Fruit fly (Drosophila melanogaster) whole organism, embryonic: ENCODE measurements around the gene CG9782.
A peak's percentile ranks its signal among the peaks of the same experiment; 100 is the strongest.

Experiments used
- Atf3 ChIP-seq: fragments of 200-800 bp; sonication (Bioruptor generic); optimal IDR thresholded peaks from 3 replicates; lab custom pipeline; 2016; ENCODE audit warnings: missing biosample characterization, missing genetic modification characterization
- Atf6 ChIP-seq: fragments of 200-800 bp; sonication (Bioruptor generic); IDR thresholded peaks from 2 replicates; pipeline ENCODE4 v1.3.6; 2022; ENCODE audit warnings: missing biosample characterization, missing genetic modification characterization
- CG11695 ChIP-seq: fragments of 200-800 bp; sonication (Bioruptor generic); IDR thresholded peaks from 3 replicates; pipeline ENCODE4 v1.3.6; 2022; ENCODE audit warnings: missing biosample characterization, missing genetic modification characterization
- CG12219 ChIP-seq: fragments of 200-800 bp; sonication (Bioruptor generic); optimal IDR thresholded peaks from 3 replicates; lab custom pipeline; 2018; ENCODE audit warnings: missing biosample characterization, mild to moderate bottlenecking, missing genetic modification characterization
- CG12744 ChIP-seq: fragments of 200-800 bp; sonication (Bioruptor generic); optimal IDR thresholded peaks from 2 replicates; lab custom pipeline; 2016; ENCODE audit warnings: missing biosample characterization, missing genetic modification characterization
- CG12942 ChIP-seq: fragments of 200-800 bp; sonication (Bioruptor generic); optimal IDR thresholded peaks from 3 replicates; lab custom pipeline; 2016; ENCODE audit warnings: missing biosample characterization, missing genetic modification characterization
- CG13894 ChIP-seq: fragments of 200-800 bp; sonication (Bioruptor generic); optimal IDR thresholded peaks from 3 replicates; lab custom pipeline; 2018; ENCODE audit warnings: missing biosample characterization, mild to moderate bottlenecking, missing genetic modification characterization, moderate library complexity
- CG14710 ChIP-seq: fragments of 200-800 bp; sonication (Bioruptor generic); optimal IDR thresholded peaks from 3 replicates; lab custom pipeline; 2019; ENCODE audit warnings: missing biosample characterization, mild to moderate bottlenecking, missing genetic modification characterization, moderate library complexity
- CG15073 ChIP-seq: fragments of 200-800 bp; sonication (Bioruptor generic); optimal IDR thresholded peaks from 2 replicates; lab custom pipeline; 2016; ENCODE audit warnings: missing biosample characterization, missing genetic modification characterization
- CG15696 ChIP-seq: fragments of 200-800 bp; sonication (Bioruptor generic); optimal IDR thresholded peaks from 2 replicates; lab custom pipeline; 2019; ENCODE audit warnings: missing biosample characterization, mild to moderate bottlenecking, missing genetic modification characterization, moderate library complexity
- CG16813 ChIP-seq: fragments of 200-800 bp; sonication (Bioruptor generic); IDR thresholded peaks from 3 replicates; pipeline ENCODE4 v1.3.6; 2022; ENCODE audit warnings: missing biosample characterization, missing genetic modification characterization; ENCODE audit not compliant: partially characterized antibody
- CG1832 ChIP-seq: fragments of 200-800 bp; sonication (Bioruptor generic); optimal IDR thresholded peaks from 2 replicates; lab custom pipeline; 2017; ENCODE audit warnings: missing biosample characterization, mild to moderate bottlenecking, missing genetic modification characterization, inconsistent platforms
- CG18619 ChIP-seq: fragments of 200-800 bp; sonication (Bioruptor generic); optimal IDR thresholded peaks from 3 replicates; lab custom pipeline; 2017; ENCODE audit warnings: missing biosample characterization, mild to moderate bottlenecking, missing genetic modification characterization
- CG34422 ChIP-seq: fragments of 200-800 bp; sonication (Bioruptor generic); IDR thresholded peaks from 3 replicates; pipeline ENCODE4 v1.3.6; 2022; ENCODE audit warnings: missing biosample characterization, missing genetic modification characterization
- CG3726 ChIP-seq: fragments of 200-800 bp; sonication (Bioruptor generic); IDR thresholded peaks from 3 replicates; pipeline ENCODE4, ENCODE4 v1.3.6; 2022; ENCODE audit warnings: missing biosample characterization, missing genetic modification characterization
- CG4424 ChIP-seq: fragments of 200-800 bp; sonication (Bioruptor generic); optimal IDR thresholded peaks from 3 replicates; lab custom pipeline; 2016; ENCODE audit warnings: missing biosample characterization, missing genetic modification characterization
- CG8924 ChIP-seq: fragments of 200-800 bp; optimal IDR thresholded peaks from 3 replicates; lab custom pipeline; 2019; ENCODE audit warnings: missing biosample characterization, mild to moderate bottlenecking, missing genetic modification characterization, moderate library complexity
- CG9797 ChIP-seq: fragments of 200-800 bp; sonication (Bioruptor generic); optimal IDR thresholded peaks from 3 replicates; lab custom pipeline; 2018; ENCODE audit warnings: missing biosample characterization, mild to moderate bottlenecking, missing genetic modification characterization
- CoRest ChIP-seq: fragments of 200-800 bp; sonication (Bioruptor generic); optimal IDR thresholded peaks from 3 replicates; lab custom pipeline; 2018; ENCODE audit warnings: missing biosample characterization, mild to moderate bottlenecking, missing genetic modification characterization, moderate library complexity
- CrebB ChIP-seq: fragments of 200-800 bp; sonication (Bioruptor generic); optimal IDR thresholded peaks from 3 replicates; lab custom pipeline; 2018; ENCODE audit warnings: missing biosample characterization, mild to moderate bottlenecking, missing genetic modification characterization
- D19B ChIP-seq: fragments of 200-800 bp; sonication (Bioruptor generic); optimal IDR thresholded peaks from 2 replicates; lab custom pipeline; 2017; ENCODE audit warnings: missing biosample characterization, mild to moderate bottlenecking, missing genetic modification characterization
- Dfd ChIP-seq, 2 experiments: fragments of >200 bp; optimal IDR thresholded peaks; 2 replicates each; lab custom pipeline; 2017; ENCODE audit warnings: missing biosample characterization in 2 of 2, missing genetic modification characterization in 2 of 2
- HLH4C ChIP-seq: fragments of 200-800 bp; sonication (Bioruptor generic); IDR thresholded peaks from 3 replicates; pipeline ENCODE4 v1.3.6; 2022; ENCODE audit warnings: missing biosample characterization, missing genetic modification characterization; ENCODE audit not compliant: partially characterized antibody
- HmgD ChIP-seq: fragments of 200-800 bp; sonication (Bioruptor generic); optimal IDR thresholded peaks from 3 replicates; lab custom pipeline; 2016; ENCODE audit warnings: missing biosample characterization, missing genetic modification characterization
- Lpt ChIP-seq: fragments of >200 bp; optimal IDR thresholded peaks from 2 replicates; lab custom pipeline; 2018; ENCODE audit warnings: missing biosample characterization, missing genetic modification characterization
- NK7.1 ChIP-seq: fragments of 200-800 bp; sonication (Bioruptor generic); optimal IDR thresholded peaks from 3 replicates; lab custom pipeline; 2016; ENCODE audit warnings: missing biosample characterization, missing genetic modification characterization
- Pdp1 ChIP-seq, 2 experiments: fragments of 200-800 bp; sonication (Bioruptor generic); optimal IDR thresholded peaks; 3 replicates each; lab custom pipeline; 2016; ENCODE audit warnings: missing biosample characterization in 2 of 2, missing genetic modification characterization in 2 of 2, mild to moderate bottlenecking in 1 of 2, moderate library complexity in 1 of 2
- Six4 ChIP-seq: fragments of 200-800 bp; sonication (Bioruptor generic); optimal IDR thresholded peaks from 2 replicates; lab custom pipeline; 2016; ENCODE audit warnings: missing biosample characterization, missing genetic modification characterization
- Spps ChIP-seq: fragments of 200-800 bp; sonication (Bioruptor generic); optimal IDR thresholded peaks from 2 replicates; lab custom pipeline; 2018; ENCODE audit warnings: missing biosample characterization, mild to moderate bottlenecking, missing genetic modification characterization
- Tbp ChIP-seq: fragments of >200 bp; optimal IDR thresholded peaks from 2 replicates; lab custom pipeline; 2018; ENCODE audit warnings: missing biosample characterization, missing genetic modification characterization
- Xrp1 ChIP-seq: fragments of 200-800 bp; sonication (Bioruptor generic); IDR thresholded peaks from 2 replicates; pipeline ENCODE4 v1.3.6; 2022; ENCODE audit warnings: missing biosample characterization, missing genetic modification characterization
- YL-1 ChIP-seq: fragments of 200-800 bp; sonication (Bioruptor generic); optimal IDR thresholded peaks from 3 replicates; lab custom pipeline; 2017; ENCODE audit warnings: missing biosample characterization, mild to moderate bottlenecking, missing genetic modification characterization
- ab ChIP-seq: fragments of 200-800 bp; sonication (Bioruptor generic); optimal IDR thresholded peaks from 2 replicates; lab custom pipeline; 2016; ENCODE audit warnings: missing biosample characterization, missing genetic modification characterization
- aop ChIP-seq: fragments of 200-800 bp; sonication (Bioruptor generic); IDR thresholded peaks from 2 replicates; pipeline ENCODE4 v1.3.6; 2022; ENCODE audit warnings: missing biosample characterization, missing genetic modification characterization
- ara ChIP-seq: fragments of 200-800 bp; sonication (Bioruptor generic); IDR thresholded peaks from 2 replicates; pipeline ENCODE4 v1.3.6; 2022; ENCODE audit warnings: missing biosample characterization, missing genetic modification characterization
- az2 ChIP-seq: fragments of 200-800 bp; sonication (Bioruptor generic); optimal IDR thresholded peaks from 3 replicates; lab custom pipeline; 2016; ENCODE audit warnings: missing biosample characterization, missing genetic modification characterization
- btn ChIP-seq: fragments of 200-800 bp; sonication (Bioruptor generic); optimal IDR thresholded peaks from 2 replicates; lab custom pipeline; 2016; ENCODE audit warnings: missing biosample characterization, missing genetic modification characterization
- da ChIP-seq: fragments of 200-800 bp; sonication (Bioruptor generic); optimal IDR thresholded peaks from 2 replicates; lab custom pipeline; 2016; ENCODE audit warnings: missing biosample characterization, missing genetic modification characterization
- fu2 ChIP-seq: fragments of 200-800 bp; sonication (Bioruptor generic); optimal IDR thresholded peaks from 2 replicates; lab custom pipeline; 2016; ENCODE audit warnings: missing biosample characterization, missing genetic modification characterization
- gcm2 ChIP-seq: fragments of 200-800 bp; sonication (Bioruptor generic); optimal IDR thresholded peaks from 2 replicates; lab custom pipeline; 2016; ENCODE audit warnings: missing biosample characterization, missing genetic modification characterization
- jing ChIP-seq: fragments of 200-800 bp; sonication (Bioruptor generic); optimal IDR thresholded peaks from 2 replicates; lab custom pipeline; 2018; ENCODE audit warnings: missing biosample characterization, mild to moderate bottlenecking, missing genetic modification characterization
- lola ChIP-seq, 3 experiments: fragments of >200 bp in 2 of 3; fragments of 200-800 bp in 1 of 3; sonication (Bioruptor generic) in 1 of 3; optimal IDR thresholded peaks; 2 replicates each; lab custom pipeline; 2017 to 2019; ENCODE audit warnings: missing biosample characterization in 3 of 3, missing genetic modification characterization in 3 of 3, mild to moderate bottlenecking in 1 of 3, moderate library complexity in 1 of 3
- lov ChIP-seq, 2 experiments: fragments of 200-800 bp in 1 of 2; fragments of >200 bp in 1 of 2; sonication (Bioruptor generic) in 1 of 2; IDR thresholded peaks in 1 of 2; optimal IDR thresholded peaks in 1 of 2; 2 replicates in 1 of 2; 3 replicates in 1 of 2; pipeline versions ENCODE4 v1.3.6 to Lab custom; 2017 to 2022; ENCODE audit warnings: missing biosample characterization in 1 of 2, missing genetic modification characterization in 1 of 2
- sens ChIP-seq: fragments of 200-800 bp; sonication (Bioruptor generic); peaks from one replicate; lab custom pipeline; 2016; ENCODE audit warnings: missing biosample characterization, missing genetic modification characterization
- sob ChIP-seq: fragments of 200-800 bp; sonication (Bioruptor generic); IDR thresholded peaks from 2 replicates; pipeline ENCODE4 v1.3.6; 2022; ENCODE audit warnings: missing biosample characterization, missing genetic modification characterization
- tio ChIP-seq: fragments of 200-800 bp; sonication (Bioruptor generic); optimal IDR thresholded peaks from 2 replicates; lab custom pipeline; 2017; ENCODE audit warnings: missing biosample characterization, missing genetic modification characterization, inconsistent platforms
- toy ChIP-seq: fragments of 200-800 bp; sonication (Bioruptor generic); IDR thresholded peaks from 2 replicates; pipeline ENCODE4 v1.3.6; 2022; ENCODE audit warnings: missing biosample characterization, missing genetic modification characterization
- unpg ChIP-seq: fragments of 200-800 bp; sonication (Bioruptor generic); optimal IDR thresholded peaks from 3 replicates; lab custom pipeline; 2018; ENCODE audit warnings: missing biosample characterization, mild to moderate bottlenecking, missing genetic modification characterization, moderate library complexity

CG9782 gene

DNA sequence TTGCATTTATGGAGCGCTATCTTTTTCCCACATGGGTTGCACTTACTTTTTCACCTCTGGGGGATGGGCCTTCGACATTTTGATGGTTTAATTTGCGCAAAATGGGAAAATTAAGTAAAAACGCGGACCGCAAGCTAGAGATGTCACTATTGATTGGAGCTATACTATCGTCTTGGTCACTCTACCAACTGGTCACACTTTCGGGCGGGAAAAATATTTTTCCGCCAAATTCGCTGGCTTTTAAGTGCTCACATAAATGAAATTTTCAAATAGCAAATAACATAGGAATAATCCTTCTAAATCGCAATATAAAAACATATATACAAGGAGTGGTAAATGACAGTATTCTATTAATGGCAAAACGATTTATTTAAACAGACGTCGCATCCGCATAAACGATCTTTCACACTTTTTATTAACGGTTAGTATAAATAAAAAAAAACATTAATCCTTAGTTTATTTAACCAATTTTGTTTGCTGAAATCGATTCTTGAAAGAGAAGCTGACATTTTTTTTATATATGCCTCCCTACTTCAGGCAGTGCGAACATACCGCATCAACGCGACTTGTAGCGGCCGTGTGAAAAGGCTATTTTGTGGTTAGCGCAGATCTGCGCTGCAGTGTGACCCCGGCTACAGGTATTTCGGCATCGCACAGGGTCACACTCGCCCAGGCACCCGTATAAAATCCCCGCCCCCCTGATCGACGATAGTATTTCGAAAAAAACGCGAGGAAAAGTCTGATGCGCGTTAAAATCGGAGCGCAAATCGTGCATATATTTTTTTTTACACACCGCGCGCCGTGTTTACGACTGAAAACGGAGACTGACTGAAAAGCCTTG, 19.1 kb upstream of the CG9782 start, which contains the start of the genes SNRPG and mthl1 (continued):
- peak; percentile 64 for TF ChIP-seq Atf3 (GFP tag; lab: Kevin White, UChicago)
- TF ChIP-seq toy (GFP tag; lab: Robert Waterston, UW): peak; percentile 78
- peak; percentile 56 for TF ChIP-seq YL-1
- peak; percentile 80 for TF ChIP-seq az2 (GFP tag; lab: Kevin White, UChicago)
- no peak for TF ChIP-seq lov (optimal IDR thresholded peaks at IDR 0.05; lab: Kevin White, UChicago)
- peak; percentile 74; the same call in 1 of the 3 replicates for TF ChIP-seq lov (GFP tag; IDR thresholded peaks at IDR 0.05; lab: Robert Waterston, UW)
- peak; percentile 38 for TF ChIP-seq HmgD (GFP tag; lab: Kevin White, UChicago)
- peak; percentile 30 for TF ChIP-seq jing (GFP tag; lab: Kevin White, UChicago)
- peak; percentile 66 for TF ChIP-seq CG16813 (GFP tag; lab: Robert Waterston, UW)
- TF ChIP-seq Atf6 (GFP tag; lab: Robert Waterston, UW): peak; percentile 84
- TF ChIP-seq btn: no peak
- TF ChIP-seq sens (GFP tag; lab: Kevin White, UChicago): peak; percentile 83
- peak; percentile 65 for TF ChIP-seq unpg (GFP tag; lab: Kevin White, UChicago)
- peak; percentile 63 for TF ChIP-seq CG13894 (tag; lab: Kevin White, UChicago)
- TF ChIP-seq CG12744: peak; percentile 3
- TF ChIP-seq Tbp (GFP tag; lab: Kevin White, UChicago): no peak
- TF ChIP-seq CG8924: peak; percentile 36
- TF ChIP-seq Spps (tag; lab: Kevin White, UChicago): peak; percentile 13
- peak; percentile 73 for TF ChIP-seq CG12942 (GFP tag; lab: Kevin White, UChicago)
- TF ChIP-seq aop (GFP tag; lab: Robert Waterston, UW): 0 out of 2 replicates have a peak, but pooled peaks have one; percentile 64
- TF ChIP-seq lola (GFP tag; optimal IDR thresholded peaks at IDR 0.05; lab: Kevin White, UChicago): peak in 2 of 3 experiments; percentile 55 to 74
- TF ChIP-seq CG3726 (GFP tag; lab: Robert Waterston, UW): peak; percentile 91
- peak; percentile 49 for TF ChIP-seq CG15696 (tag; lab: Kevin White, UChicago)
- TF ChIP-seq Six4 (GFP tag; lab: Kevin White, UChicago): peak; percentile 33
- TF ChIP-seq CG18619: peak; percentile 74
- peak; percentile 76 for TF ChIP-seq CG4424 (GFP tag; lab: Kevin White, UChicago)
- TF ChIP-seq CG12219 (GFP tag; lab: Kevin White, UChicago): peak; percentile 23
- peak; percentile 96 for TF ChIP-seq CG34422
- peak; percentile 86 for TF ChIP-seq tio (GFP tag; lab: Kevin White, UChicago)
- TF ChIP-seq CG11695: peak; percentile 79
- peak; percentile 44 for TF ChIP-seq CG15073 (GFP tag; lab: Kevin White, UChicago)
- TF ChIP-seq ab (GFP tag; lab: Kevin White, UChicago): peak; percentile 55
- TF ChIP-seq Lpt: no peak
- TF ChIP-seq da (GFP tag; lab: Kevin White, UChicago): peak; percentile 43
- peak; percentile 53; the same call in 2 of the 3 replicates for TF ChIP-seq HLH4C (GFP tag; lab: Robert Waterston, UW)
- peak; percentile 85 for TF ChIP-seq CoRest
- peak; percentile 41 for TF ChIP-seq gcm2 (GFP tag; lab: Kevin White, UChicago)
- TF ChIP-seq D19B: peak; percentile 70
- TF ChIP-seq CG14710 (tag; lab: Kevin White, UChicago): peak; percentile 100
- peak in 1 of 2 experiments; percentile 65 for TF ChIP-seq Dfd (GFP tag; optimal IDR thresholded peaks at IDR 0.05; lab: Kevin White, UChicago)
- TF ChIP-seq CG9797: peak; percentile 82
- peak; percentile 47 for TF ChIP-seq CrebB (tag; lab: Kevin White, UChicago)
- peak; percentile 89 for TF ChIP-seq sob (GFP tag; lab: Robert Waterston, UW)
- TF ChIP-seq fu2: peak; percentile 75
- peak; percentile 58 for TF ChIP-seq NK7.1 (GFP tag; lab: Kevin White, UChicago)
- peak; percentile 90 for TF ChIP-seq ara (GFP tag; lab: Robert Waterston, UW)
- TF ChIP-seq CG1832: no peak
- peak; percentile 87 for TF ChIP-seq Xrp1
- TF ChIP-seq Pdp1 (GFP tag; optimal IDR thresholded peaks at IDR 0.05; lab: Kevin White, UChicago): peak; percentile 70 to 80
